Worm (Caenorhabditis elegans) whole organism, L4/young adult: Measurements from ENCODE around the gene D1086.7.

ENCODE experiments used
- W03F9.2 ChIP-seq: fragments of 150-350 bp; optimal IDR thresholded peaks from 2 replicates; lab custom pipeline; 2014; ENCODE audit warnings: missing biosample characterization, missing genetic modification characterization
- dao-5 ChIP-seq: sonication (generic microtip); optimal IDR thresholded peaks from 2 replicates; lab custom pipeline; 2016; ENCODE audit warnings: missing genotype, missing genetic modification characterization, moderate library complexity, missing compliant biosample characterization
- him-1 ChIP-seq: sonication (generic microtip); optimal IDR thresholded peaks from 2 replicates; lab custom pipeline; 2016; ENCODE audit warnings: missing genotype, missing genetic modification reagents, missing genetic modification characterization, missing compliant biosample characterization

DNA sequence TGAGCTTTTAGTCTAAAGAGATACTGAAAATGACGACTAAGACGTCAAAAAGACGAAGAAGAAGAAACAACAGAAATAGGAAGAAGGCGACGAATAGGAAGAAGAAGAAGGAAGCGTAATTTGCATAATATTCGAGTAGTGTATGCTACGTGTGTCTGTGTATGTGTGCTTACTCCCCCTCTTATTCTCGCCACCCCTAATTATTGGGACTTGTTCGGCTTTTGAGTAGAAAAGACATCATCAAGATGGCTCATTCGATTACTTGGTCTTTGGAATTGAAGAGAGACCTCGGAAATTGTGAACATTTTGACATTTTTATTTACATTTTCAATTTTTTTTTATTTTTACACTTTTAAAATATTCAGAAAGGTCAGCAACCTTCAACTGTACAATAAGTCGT lies 46.2 kb downstream of the D1086.7 start:
- no peak for TF ChIP-seq W03F9.2 (tag; lab: Kevin White, UChicago)
- no peak for TF ChIP-seq dao-5 (tag; lab: Kevin White, UChicago)
- TF ChIP-seq him-1 (tag; lab: Kevin White, UChicago): no peak
